Fruit fly (Drosophila melanogaster) ovary, adult (tissue): ENCODE results near the gene Afti.

Experiments
- CG17801 ChIP-seq: fragments of 200-800 bp; optimal IDR thresholded peaks from 2 replicates; lab custom pipeline; 2019; ENCODE audit warnings: missing biosample characterization, mild to moderate bottlenecking, missing genetic modification characterization, moderate library complexity; ENCODE audit not compliant: partially characterized antibody

Afti gene

dm6 chr3R:14311027-14311426 lies 15.5 kb downstream of the Afti start:
- TF ChIP-seq CG17801 (GFP tag; lab: Kevin White, UChicago), result no peak

- TF ChIP-seq CG17801 (GFP tag; lab: Kevin White, UChicago), result no peak
These were observed 16.4 kb downstream of the Afti start, which contains the start of gene CG31321 for dm6 chr3R:14310062-14310461. TSS of gene CG31321 (plus strand) at chr3R:14310362.

- TF ChIP-seq CG17801 (GFP tag; lab: Kevin White, UChicago), result no peak
These were observed 17.7 kb downstream of the Afti start, which contains the start of gene Polr2I for dm6 chr3R:14308801-14309217. TSS of gene Polr2I (plus strand) at chr3R:14309089.

- no peak for TF ChIP-seq CG17801 (GFP tag; lab: Kevin White, UChicago)
These were observed 18.4 kb downstream of the Afti start for dm6 chr3R:14307972-14308673.

dm6 chr3R:14302128-14302527 lies 24.4 kb downstream of the Afti start, which contains the start of gene IFT54:
TSS of gene IFT54 (plus strand) at chr3R:14302428.
- no peak for TF ChIP-seq CG17801 (GFP tag; lab: Kevin White, UChicago)

dm6 chr3R:14299891-14300290 lies 26.6 kb downstream of the Afti start:
- TF ChIP-seq CG17801 (GFP tag; lab: Kevin White, UChicago), result no peak

dm6 chr3R:14298078-14298896 lies 28.2 kb downstream of the Afti start:
- TF ChIP-seq CG17801 (GFP tag; lab: Kevin White, UChicago), result no peak

- TF ChIP-seq CG17801 (GFP tag; lab: Kevin White, UChicago), result no peak
These were observed 29.0 kb downstream of the Afti start for dm6 chr3R:14297489-14297888.

DNA sequence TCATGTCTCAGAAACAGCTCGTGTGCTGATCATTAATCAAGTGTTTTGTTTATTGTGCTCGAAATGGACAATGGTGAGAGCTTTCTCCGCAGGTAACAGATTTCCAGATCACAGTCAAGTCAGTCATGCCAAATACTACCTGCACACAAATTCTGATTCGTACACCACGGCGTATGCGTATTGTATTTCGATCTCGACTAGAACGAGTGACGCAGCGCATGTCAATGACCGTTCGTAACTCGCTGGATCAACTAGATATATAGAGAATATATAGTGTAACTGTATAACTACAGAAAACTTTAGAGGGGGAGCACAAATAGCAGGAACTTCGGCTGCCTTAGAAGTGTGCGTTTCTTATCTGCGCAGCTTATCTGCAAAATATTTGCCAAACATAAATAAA lies 29.8 kb downstream of the Afti start:
- no peak for TF ChIP-seq CG17801 (GFP tag; lab: Kevin White, UChicago)

DNA sequence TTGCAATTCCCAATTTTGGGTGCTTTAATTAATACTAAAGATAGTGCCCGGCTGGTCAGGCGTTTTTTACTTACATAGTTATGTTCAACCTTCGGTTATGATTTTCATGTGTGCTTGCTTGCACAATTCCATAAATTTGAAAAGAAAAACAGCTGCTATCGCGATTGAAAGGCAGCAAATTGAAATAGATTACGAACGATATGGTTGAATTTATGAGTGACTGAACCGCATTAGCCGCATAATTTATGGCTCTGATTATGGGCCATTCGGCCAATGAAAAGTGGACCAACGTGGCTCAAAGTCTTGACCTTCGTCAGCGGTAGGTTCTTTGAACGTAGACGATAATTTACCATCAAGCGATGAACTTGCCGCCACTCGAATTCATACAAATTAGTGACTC lies 30.4 kb downstream of the Afti start:
- TF ChIP-seq CG17801 (GFP tag; lab: Kevin White, UChicago), result no peak

DNA sequence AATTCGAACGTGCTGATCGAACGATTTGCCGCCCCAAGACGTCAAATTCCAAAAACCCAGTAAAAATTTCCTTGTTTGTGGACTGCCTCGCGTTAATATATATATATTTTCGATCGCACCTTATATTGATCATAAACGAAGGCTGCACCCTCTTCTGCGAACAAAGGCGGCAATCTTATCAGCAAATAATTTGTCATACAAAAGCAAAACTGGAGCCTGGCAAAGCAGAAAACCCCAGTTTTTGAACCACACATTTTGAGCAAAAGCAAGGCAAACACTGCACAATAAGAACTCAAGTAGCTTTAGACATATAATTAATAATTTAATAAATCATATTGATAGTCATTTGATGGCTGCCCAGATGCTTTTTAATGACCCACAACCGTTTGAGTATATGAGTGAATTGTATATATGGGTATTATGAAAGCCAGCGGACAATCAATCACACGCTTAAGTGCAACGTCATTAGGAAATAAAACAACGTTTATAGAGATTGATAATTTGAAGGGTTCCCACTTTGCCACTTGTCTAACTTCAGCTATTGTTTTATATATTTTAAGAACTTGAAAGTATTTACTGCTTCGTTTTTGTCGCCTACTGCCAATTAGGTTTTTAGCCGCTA lies 32.0 kb downstream of the Afti start:
- no peak for TF ChIP-seq CG17801 (GFP tag; lab: Kevin White, UChicago)

dm6 chr3R:14292307-14292711 lies 34.2 kb downstream of the Afti start:
- TF ChIP-seq CG17801 (GFP tag; lab: Kevin White, UChicago), result no peak

- TF ChIP-seq CG17801 (GFP tag; lab: Kevin White, UChicago), result peak; percentile 69
These were observed 35.1 kb downstream of the Afti start for dm6 chr3R:14291431-14291830.

DNA sequence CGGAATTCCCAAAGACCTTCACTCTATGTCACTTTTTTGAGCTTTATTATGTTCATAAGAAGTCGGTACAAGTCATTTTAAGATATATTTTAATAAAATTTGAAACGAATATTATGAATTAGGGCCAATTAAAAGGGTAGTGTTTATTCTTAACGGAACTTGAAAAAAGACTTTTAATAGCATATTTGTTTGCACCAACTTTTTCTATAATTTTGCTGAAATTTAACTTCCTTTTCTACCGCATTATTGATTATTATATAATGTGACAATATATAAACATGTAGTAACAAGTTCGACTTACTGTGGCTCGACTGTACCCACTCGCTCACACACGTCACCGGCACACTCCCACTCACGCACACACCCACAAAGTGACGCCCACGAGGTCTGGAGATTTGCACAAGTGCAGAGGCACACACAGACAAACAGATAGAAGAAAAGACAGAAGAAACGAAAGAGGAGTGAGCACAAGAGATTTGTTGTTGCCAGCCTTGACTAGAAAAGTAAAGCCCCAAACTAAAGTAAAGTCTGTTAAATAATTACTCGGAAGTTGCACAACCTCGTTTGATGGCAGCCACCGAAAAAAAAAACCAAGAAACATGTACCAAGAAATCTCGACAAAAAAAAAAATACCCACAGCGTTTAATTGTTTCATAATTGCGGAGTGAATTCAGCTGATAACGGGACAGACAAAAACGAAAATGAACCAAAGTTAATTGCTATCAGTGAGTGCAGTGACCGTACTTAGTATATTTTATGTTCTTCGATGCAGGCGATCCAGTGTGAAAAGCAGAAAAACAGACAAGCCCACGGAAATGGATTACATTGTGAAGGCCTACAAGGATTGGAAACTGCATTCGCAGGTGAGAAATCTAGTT lies 36.3 kb downstream of the Afti start:
- TF ChIP-seq CG17801 (GFP tag; lab: Kevin White, UChicago), result peak; percentile 41
